Worm (Caenorhabditis elegans) whole organism, L2 larva: Measurements from ENCODE around the gene T27D12.1.

ENCODE experiments used
- C34F6.9 ChIP-seq: fragments of 150-350 bp; optimal IDR thresholded peaks from 2 replicates; lab custom pipeline; 2014; ENCODE audit warnings: missing biosample characterization, missing genetic modification characterization
- R02D3.7 ChIP-seq: fragments of 150-350 bp; optimal IDR thresholded peaks from 2 replicates; lab custom pipeline; 2014; ENCODE audit warnings: missing biosample characterization, missing genetic modification characterization
- Y55F3AM.14 ChIP-seq: fragments of 200-800 bp; sonication (Bioruptor generic); optimal IDR thresholded peaks from 2 replicates; lab custom pipeline; 2018; ENCODE audit warnings: mild to moderate bottlenecking, missing genetic modification characterization, missing compliant biosample characterization
- ZK546.5 ChIP-seq: sonication (generic microtip); optimal IDR thresholded peaks from 2 replicates; lab custom pipeline; 2017; ENCODE audit warnings: missing biosample characterization, missing genetic modification characterization
- alr-1 ChIP-seq: fragments of 150-350 bp; optimal IDR thresholded peaks from 2 replicates; lab custom pipeline; 2014; ENCODE audit warnings: missing biosample characterization, missing genetic modification characterization
- aly-2 ChIP-seq: fragments of 150-350 bp; optimal IDR thresholded peaks from 2 replicates; lab custom pipeline; 2014; ENCODE audit warnings: missing biosample characterization, missing genetic modification characterization
- ama-1 ChIP-seq: fragments of 150-350 bp; optimal IDR thresholded peaks from 2 replicates; lab custom pipeline; 2018; ENCODE audit warnings: inconsistent platforms
- blmp-1 ChIP-seq: sonication (generic microtip); optimal IDR thresholded peaks from 2 replicates; lab custom pipeline; 2017; ENCODE audit warnings: missing genetic modification characterization, mild to moderate bottlenecking, missing compliant biosample characterization, antibody characterized with exemption, moderate library complexity; ENCODE audit not compliant: insufficient read depth
- ceh-16 ChIP-seq: fragments of 150-350 bp; optimal IDR thresholded peaks from 2 replicates; lab custom pipeline; 2014; ENCODE audit warnings: missing biosample characterization, missing genetic modification characterization
- crh-2 ChIP-seq: sonication (generic microtip); optimal IDR thresholded peaks from 2 replicates; lab custom pipeline; 2017; ENCODE audit warnings: missing biosample characterization, missing genetic modification characterization
- egl-27 ChIP-seq: sonication (generic microtip); optimal IDR thresholded peaks from 3 replicates; lab custom pipeline; 2017; ENCODE audit warnings: missing biosample characterization, missing genetic modification reagents, missing genetic modification characterization
- elt-3 ChIP-seq: sonication (generic microtip); optimal IDR thresholded peaks from 2 replicates; lab custom pipeline; 2017; ENCODE audit warnings: missing biosample characterization, missing genetic modification characterization
- fos-1 ChIP-seq: fragments of 150-350 bp; optimal IDR thresholded peaks from 2 replicates; lab custom pipeline; 2014; ENCODE audit warnings: missing biosample characterization, missing genetic modification characterization
- gmeb-1 ChIP-seq: fragments of 150-350 bp; optimal IDR thresholded peaks from 2 replicates; lab custom pipeline; 2014; ENCODE audit warnings: missing biosample characterization, missing genetic modification characterization
- lin-11 ChIP-seq: fragments of 150-350 bp; sonication (generic microtip); optimal IDR thresholded peaks from 2 replicates; lab custom pipeline; 2014; ENCODE audit warnings: missing biosample characterization, missing genetic modification characterization, inconsistent platforms, mixed read lengths
- lin-13 ChIP-seq: fragments of 150-350 bp; optimal IDR thresholded peaks from 2 replicates; lab custom pipeline; 2014; ENCODE audit warnings: missing biosample characterization, missing genetic modification reagents, missing genetic modification characterization
- lin-39 ChIP-seq: fragments of 150-350 bp; optimal IDR thresholded peaks from 2 replicates; lab custom pipeline; 2014; ENCODE audit warnings: missing biosample characterization, missing genetic modification reagents, missing genetic modification characterization
- lsy-2 ChIP-seq, 2 experiments: fragments of 150-350 bp in 1 of 2; sonication (generic microtip) in 1 of 2; optimal IDR thresholded peaks; 2 replicates each; lab custom pipeline; 2014 to 2017; ENCODE audit warnings: missing biosample characterization in 2 of 2, missing genetic modification characterization in 2 of 2
- mbf-1 ChIP-seq: sonication (generic microtip); optimal IDR thresholded peaks from 2 replicates; lab custom pipeline; 2017; ENCODE audit warnings: missing biosample characterization, missing genetic modification characterization
- nhr-10 ChIP-seq: sonication (generic microtip); optimal IDR thresholded peaks from 2 replicates; lab custom pipeline; 2017; ENCODE audit warnings: missing biosample characterization, missing genetic modification characterization
- nhr-11 ChIP-seq: fragments of 150-350 bp; optimal IDR thresholded peaks from 2 replicates; lab custom pipeline; 2014; ENCODE audit warnings: missing biosample characterization, missing genetic modification characterization
- nhr-129 ChIP-seq: fragments of 150-350 bp; optimal IDR thresholded peaks from 2 replicates; lab custom pipeline; 2014; ENCODE audit warnings: missing biosample characterization, missing genetic modification characterization
- nhr-21 ChIP-seq: fragments of 150-350 bp; optimal IDR thresholded peaks from 2 replicates; lab custom pipeline; 2014; ENCODE audit warnings: missing biosample characterization, missing genetic modification characterization
- nhr-237 ChIP-seq: fragments of 150-350 bp; optimal IDR thresholded peaks from 2 replicates; lab custom pipeline; 2014; ENCODE audit warnings: missing biosample characterization, missing genetic modification characterization
- nhr-25 ChIP-seq: fragments of 150-350 bp; sonication (generic microtip); optimal IDR thresholded peaks from 3 replicates; lab custom pipeline; 2014; ENCODE audit warnings: missing biosample characterization, missing genetic modification characterization
- nhr-77 ChIP-seq: fragments of 150-350 bp; optimal IDR thresholded peaks from 2 replicates; lab custom pipeline; 2014; ENCODE audit warnings: missing biosample characterization, missing genetic modification characterization
- sem-4 ChIP-seq: fragments of 150-350 bp; optimal IDR thresholded peaks from 2 replicates; lab custom pipeline; 2014; ENCODE audit warnings: missing biosample characterization, missing genetic modification reagents, missing genetic modification characterization
- skn-1 ChIP-seq: sonication (generic microtip); optimal IDR thresholded peaks from 2 replicates; lab custom pipeline; 2017; ENCODE audit warnings: missing biosample characterization, missing genetic modification characterization
- sma-3 ChIP-seq: sonication (generic microtip); optimal IDR thresholded peaks from 2 replicates; lab custom pipeline; 2016; ENCODE audit warnings: missing genetic modification reagents, missing genetic modification characterization, missing compliant biosample characterization
- sma-9 ChIP-seq, 2 experiments: fragments of 150-350 bp in 1 of 2; sonication (generic microtip) in 1 of 2; optimal IDR thresholded peaks; 2 replicates each; lab custom pipeline; 2014 to 2016; ENCODE audit warnings: missing genetic modification characterization in 2 of 2, mild to moderate bottlenecking in 1 of 2, missing biosample characterization in 1 of 2, missing compliant biosample characterization in 1 of 2, missing genetic modification reagents in 1 of 2, moderate library complexity in 1 of 2
- snpc-4 ChIP-seq: fragments of 150-350 bp; optimal IDR thresholded peaks from 2 replicates; lab custom pipeline; 2014; ENCODE audit warnings: missing biosample characterization, missing genetic modification characterization
- unc-62 ChIP-seq: fragments of 150-350 bp; optimal IDR thresholded peaks from 2 replicates; lab custom pipeline; 2014; ENCODE audit warnings: missing biosample characterization, missing genetic modification reagents, missing genetic modification characterization
- zag-1 ChIP-seq: fragments of 150-350 bp; optimal IDR thresholded peaks from 2 replicates; lab custom pipeline; 2014; ENCODE audit warnings: missing biosample characterization, missing genetic modification characterization
- ztf-1 ChIP-seq: fragments of 200-800 bp; sonication (Bioruptor generic); conservative IDR thresholded peaks from 2 replicates; pipeline ENCODE4 v1.3.6; 2022; ENCODE audit warnings: missing genetic modification characterization, missing compliant biosample characterization

Gene T27D12.1

DNA sequence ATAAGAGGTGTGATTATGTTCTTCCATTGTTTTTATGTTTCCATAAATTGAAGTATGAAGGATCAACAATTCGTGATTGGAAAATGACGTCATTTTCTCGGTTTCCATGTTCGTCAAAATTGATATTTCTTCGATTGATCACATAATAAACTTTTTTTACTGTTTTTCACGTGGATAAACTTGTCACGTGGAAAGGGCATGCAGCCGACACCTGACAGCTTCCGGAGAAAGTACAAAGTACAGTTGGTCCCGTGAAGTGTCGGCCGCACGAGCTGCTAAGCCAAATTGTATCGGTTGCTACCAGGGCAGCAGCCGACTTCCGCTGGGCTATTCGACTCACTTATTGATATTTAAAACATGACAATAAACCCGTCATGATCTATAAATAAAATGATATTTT lies 764 bp upstream of the T27D12.1 start:
- TF ChIP-seq nhr-21 (tag; lab: Kevin White, UChicago) (peak; percentile 28), alr-1 (tag; lab: Kevin White, UChicago) (no peak), snpc-4 (peak; percentile 57), sma-3 (peak; percentile 55)
- TF ChIP-seq, all 48 proteins: peak for 3

DNA sequence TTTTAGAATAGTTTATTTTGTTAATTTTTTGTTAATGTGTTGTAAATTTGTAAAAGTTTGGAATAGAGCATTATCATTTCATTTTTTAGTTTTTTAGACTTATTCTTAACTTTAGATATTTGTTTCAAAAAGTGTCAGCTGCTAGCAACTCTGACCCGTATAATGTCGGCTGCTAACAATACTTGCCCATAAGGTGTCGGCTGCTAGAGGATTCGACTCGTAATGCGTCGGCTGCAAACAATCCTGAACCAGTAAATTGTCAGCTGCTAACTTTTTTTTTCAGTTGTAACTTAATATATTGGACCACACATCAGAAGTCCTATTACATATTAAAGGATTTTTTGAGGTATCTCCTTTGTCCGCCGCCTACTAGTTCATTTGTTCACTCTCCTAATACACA lies 349 bp downstream of the T27D12.1 start:
- no peak for TF ChIP-seq crh-2
- no peak for TF ChIP-seq unc-62 (GFP tag; lab: Kevin White, UChicago)
- TF ChIP-seq egl-27 (tag; lab: Kevin White, UChicago) = no peak
- TF ChIP-seq ZK546.5 (tag; lab: Kevin White, UChicago) = no peak
- no peak for TF ChIP-seq aly-2 (tag; lab: Kevin White, UChicago)
- no peak for TF ChIP-seq elt-3
- no peak for TF ChIP-seq skn-1 (tag; lab: Kevin White, UChicago)

DNA sequence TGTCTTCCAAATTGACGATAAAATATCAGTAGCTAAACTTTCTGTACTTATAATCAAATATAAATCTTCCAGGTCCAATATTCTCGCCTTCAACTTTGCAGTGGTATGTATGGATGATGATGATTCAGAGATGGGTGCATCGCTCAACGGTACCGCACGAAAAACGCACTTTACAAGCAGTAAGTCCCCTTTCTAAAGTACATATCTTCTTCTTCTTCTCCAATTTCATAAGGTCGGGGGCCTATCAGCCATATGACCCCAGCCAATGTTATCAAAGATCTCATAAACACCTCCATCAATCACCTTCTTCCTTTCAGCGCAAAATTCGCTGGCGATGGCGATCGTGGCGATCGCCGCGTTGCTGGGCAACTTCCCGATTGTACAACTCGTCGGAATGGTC lies 1.0 kb downstream of the T27D12.1 start:
- TF ChIP-seq sma-9 (GFP tag; optimal IDR thresholded peaks at IDR 0.05; lab: Kevin White, UChicago) = peak; percentile 74
- TF ChIP-seq sma-9 (tag; optimal IDR thresholded peaks at IDR 0.05; lab: Kevin White, UChicago) = no peak
- TF ChIP-seq nhr-21 (tag; lab: Kevin White, UChicago) = peak; percentile 71
- TF ChIP-seq alr-1 (tag; lab: Kevin White, UChicago) = no peak
- TF ChIP-seq sma-3 = peak; percentile 35
- TF ChIP-seq ama-1 (lab: Kevin White, UChicago) = peak; percentile 45

DNA sequence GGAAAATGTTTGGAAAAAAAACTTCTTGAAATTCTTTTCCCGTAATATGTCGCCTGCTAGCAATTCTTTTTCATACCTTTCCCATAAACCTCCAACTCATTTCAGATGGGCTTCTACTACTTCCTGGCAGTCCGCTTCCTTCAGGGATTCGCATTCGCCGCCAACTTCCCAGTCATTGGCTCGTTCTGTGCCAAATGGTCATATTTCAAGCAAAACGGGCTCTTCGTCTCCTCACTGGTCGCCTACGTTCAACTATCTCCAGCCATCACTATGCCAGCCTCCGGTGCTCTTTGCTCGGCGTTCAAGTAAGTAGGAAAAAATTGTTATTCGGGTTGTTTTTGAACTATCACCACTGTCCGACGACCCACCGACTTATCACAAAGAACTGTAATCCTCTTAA lies 1.7 kb downstream of the T27D12.1 start:
- TF ChIP-seq gmeb-1 (no peak), sem-4 (tag; lab: Kevin White, UChicago) (no peak), lsy-2 (tag; optimal IDR thresholded peaks at IDR 0.05; lab: Kevin White, UChicago) (no peak), fos-1 (tag; lab: Kevin White, UChicago) (no peak), crh-2 (no peak), Y55F3AM.14 (GFP tag; lab: Kevin White, UChicago) (no peak), zag-1 (no peak), C34F6.9 (no peak), blmp-1 (no peak), nhr-11 (tag; lab: Kevin White, UChicago) (no peak), nhr-237 (tag; lab: Kevin White, UChicago) (no peak), nhr-129 (tag; lab: Kevin White, UChicago) (no peak), ceh-16 (no peak), sma-9 (GFP tag; optimal IDR thresholded peaks at IDR 0.05; lab: Kevin White, UChicago) (no peak), sma-9 (tag; optimal IDR thresholded peaks at IDR 0.05; lab: Kevin White, UChicago) (no peak), lin-13 (no peak), R02D3.7 (tag; lab: Kevin White, UChicago) (no peak), lin-39 (no peak), ama-1 (lab: Kevin White, UChicago) (no peak), mbf-1 (no peak)
- TF ChIP-seq, all 48 proteins: peak for 0

DNA sequence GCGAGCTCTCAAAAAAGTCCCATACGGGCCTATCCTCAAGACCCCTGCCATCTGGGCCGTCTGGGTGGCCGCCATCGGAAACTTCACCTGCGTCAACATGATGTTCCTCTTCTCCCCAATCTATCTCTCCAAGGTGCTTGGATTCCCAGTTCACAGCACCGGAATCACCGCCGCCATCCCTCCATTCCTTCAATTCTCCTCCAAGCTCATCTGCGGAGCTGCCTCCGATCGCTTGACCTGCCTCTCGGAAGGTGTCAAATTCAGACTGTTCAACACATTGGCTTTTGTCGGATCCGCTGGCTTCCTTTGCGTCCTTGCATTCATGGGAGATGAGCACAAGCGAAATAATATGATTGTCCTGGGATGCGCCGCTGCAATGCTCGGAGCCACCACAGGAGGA lies 2.6 kb downstream of the T27D12.1 start:
- TF ChIP-seq nhr-77 (tag; lab: Kevin White, UChicago) (no peak), alr-1 (tag; lab: Kevin White, UChicago) (no peak), unc-62 (GFP tag; lab: Kevin White, UChicago) (no peak)
- TF ChIP-seq, all 48 proteins: peak for 0

DNA sequence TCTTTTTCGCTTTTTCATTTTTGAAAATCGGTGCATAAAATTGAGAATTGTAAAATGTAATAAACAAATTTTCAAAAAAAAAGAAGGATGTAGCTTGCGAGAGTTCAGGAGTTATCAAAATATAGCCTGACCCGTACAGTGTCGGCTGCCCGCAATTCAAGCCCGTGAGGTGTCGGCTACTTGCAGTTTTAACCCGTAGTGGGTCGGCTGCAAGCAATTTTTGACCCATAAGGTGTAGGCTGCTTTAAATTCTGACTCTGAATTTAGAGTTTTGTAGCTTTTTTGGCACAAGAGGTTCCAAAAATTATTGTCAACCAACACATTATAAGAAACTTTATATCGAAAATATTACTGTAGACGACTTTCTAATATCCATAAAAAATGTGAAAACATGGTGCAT lies 3.5 kb downstream of the T27D12.1 start:
- TF ChIP-seq ama-1 (lab: Kevin White, UChicago) (peak; percentile 57), nhr-21 (tag; lab: Kevin White, UChicago) (peak; percentile 52), snpc-4 (peak; percentile 18), zag-1 (no peak)

DNA sequence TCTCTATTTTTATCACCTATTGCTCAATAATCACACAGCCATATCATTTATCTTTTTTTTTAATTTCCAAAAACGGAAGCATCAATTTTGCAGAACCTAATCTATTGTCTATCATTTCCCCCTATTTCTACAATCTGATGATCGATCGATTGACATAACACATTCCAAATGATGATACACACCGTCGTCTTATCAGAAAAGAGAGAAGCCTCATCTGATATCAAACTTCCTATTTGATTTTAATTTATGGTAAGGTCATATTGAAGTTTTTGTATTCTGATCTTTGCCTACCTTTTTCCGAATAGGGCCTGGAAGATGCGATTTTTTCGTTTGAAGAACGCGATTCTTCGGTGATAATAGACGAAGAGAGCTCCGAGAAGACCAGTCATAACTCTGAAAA lies 7.2 kb downstream of the T27D12.1 start:
- TF ChIP-seq ztf-1 (GFP tag; lab: Robert Waterston, UW) (no peak), nhr-25 (tag; lab: Kevin White, UChicago) (peak; percentile 21), sma-9 (GFP tag; optimal IDR thresholded peaks at IDR 0.05; lab: Kevin White, UChicago) (peak; percentile 53), sma-9 (tag; optimal IDR thresholded peaks at IDR 0.05; lab: Kevin White, UChicago) (no peak), ZK546.5 (tag; lab: Kevin White, UChicago) (no peak), nhr-21 (tag; lab: Kevin White, UChicago) (peak; percentile 13), lin-11 (tag; lab: Kevin White, UChicago) (no peak), nhr-10 (tag; lab: Kevin White, UChicago) (no peak), fos-1 (tag; lab: Kevin White, UChicago) (no peak), gmeb-1 (no peak), nhr-11 (tag; lab: Kevin White, UChicago) (no peak), zag-1 (no peak)
